Fruit fly (Drosophila melanogaster) whole organism, pupa: ENCODE measurements around the gene CG18265.
A peak's percentile ranks its signal among the peaks of the same experiment; 100 is the strongest.

Source experiments
- CG10348 ChIP-seq: fragments of 200-800 bp; sonication (Bioruptor generic); IDR thresholded peaks from 2 replicates; pipeline ENCODE4 v1.3.6; 2022; ENCODE audit warnings: missing biosample characterization, missing genetic modification characterization
- CG12605 ChIP-seq: fragments of 200-800 bp; sonication (Bioruptor generic); IDR thresholded peaks from 2 replicates; pipeline ENCODE4 v1.3.6; 2022; ENCODE audit warnings: missing biosample characterization, missing genetic modification characterization
- CG13204 ChIP-seq: fragments of 200-800 bp; sonication (Bioruptor generic); optimal IDR thresholded peaks from 2 replicates; lab custom pipeline; 2018; ENCODE audit warnings: missing biosample characterization, mild to moderate bottlenecking, missing genetic modification characterization, moderate library complexity
- CG14655 ChIP-seq: fragments of 200-800 bp; sonication (Bioruptor generic); optimal IDR thresholded peaks from 3 replicates; lab custom pipeline; 2017; ENCODE audit warnings: mild to moderate bottlenecking, missing biosample characterization, missing genetic modification reagents, missing genetic modification characterization
- CG15710 ChIP-seq: fragments of 200-800 bp; sonication (Bioruptor generic); optimal IDR thresholded peaks from 2 replicates; lab custom pipeline; 2018; ENCODE audit warnings: missing biosample characterization, mild to moderate bottlenecking, missing genetic modification characterization, moderate library complexity
- CG17806 ChIP-seq: fragments of 200-800 bp; sonication (Bioruptor generic); optimal IDR thresholded peaks from 2 replicates; lab custom pipeline; 2018; ENCODE audit warnings: missing biosample characterization, mild to moderate bottlenecking, missing genetic modification characterization, moderate library complexity
- CG32121 ChIP-seq: fragments of 200-800 bp; sonication (Bioruptor generic); IDR thresholded peaks from 2 replicates; pipeline ENCODE4 v1.3.6; 2022; ENCODE audit warnings: missing biosample characterization, missing genetic modification characterization
- CG34367 ChIP-seq: fragments of 200-800 bp; sonication (Bioruptor generic); optimal IDR thresholded peaks from 2 replicates; lab custom pipeline; 2018; ENCODE audit warnings: missing biosample characterization, mild to moderate bottlenecking, missing genetic modification characterization
- CG4496 ChIP-seq: fragments of 200-800 bp; sonication (Bioruptor generic); IDR thresholded peaks from 3 replicates; pipeline ENCODE4 v1.3.6; 2022; ENCODE audit warnings: missing biosample characterization, missing genetic modification characterization
- CG8159 ChIP-seq: fragments of 200-800 bp; sonication (Bioruptor generic); optimal IDR thresholded peaks from 3 replicates; lab custom pipeline; 2018; ENCODE audit warnings: missing biosample characterization, mild to moderate bottlenecking, missing genetic modification characterization, moderate library complexity
- CG8301 ChIP-seq: fragments of 200-800 bp; sonication (Bioruptor generic); optimal IDR thresholded peaks from 2 replicates; lab custom pipeline; 2018; ENCODE audit warnings: missing biosample characterization, mild to moderate bottlenecking, missing genetic modification characterization
- CG9948 ChIP-seq: fragments of 200-800 bp; sonication (Bioruptor generic); optimal IDR thresholded peaks from 2 replicates; lab custom pipeline; 2018; ENCODE audit warnings: missing biosample characterization, mild to moderate bottlenecking, missing genetic modification characterization, moderate library complexity
- D1 ChIP-seq: fragments of 200-800 bp; sonication (Bioruptor generic); optimal IDR thresholded peaks from 2 replicates; lab custom pipeline; 2018; ENCODE audit warnings: missing biosample characterization, mild to moderate bottlenecking, missing genetic modification characterization, moderate library complexity
- EcR ChIP-seq: fragments of 200-800 bp; sonication (Bioruptor generic); optimal IDR thresholded peaks from 3 replicates; lab custom pipeline; 2019; ENCODE audit warnings: missing biosample characterization, missing genetic modification characterization, mild to moderate bottlenecking, moderate library complexity, missing genetic modification reagents
- Ets98B ChIP-seq: fragments of 200-800 bp; sonication (Bioruptor generic); IDR thresholded peaks from 2 replicates; pipeline ENCODE4 v1.3.6; 2022; ENCODE audit warnings: missing biosample characterization, missing genetic modification characterization
- Pif1A ChIP-seq: fragments of 200-800 bp; sonication (Bioruptor generic); optimal IDR thresholded peaks from 3 replicates; lab custom pipeline; 2016; ENCODE audit warnings: missing biosample characterization, missing genetic modification characterization
- Pif1B ChIP-seq: fragments of 200-800 bp; sonication (Bioruptor generic); optimal IDR thresholded peaks from 3 replicates; lab custom pipeline; 2016; ENCODE audit warnings: missing biosample characterization, missing genetic modification characterization
- Snoo ChIP-seq: fragments of 200-800 bp; sonication (Bioruptor generic); optimal IDR thresholded peaks from 3 replicates; lab custom pipeline; 2017; ENCODE audit warnings: missing biosample characterization, mild to moderate bottlenecking, missing genetic modification characterization, inconsistent platforms
- fd96Ca ChIP-seq: fragments of 200-800 bp; sonication (Bioruptor generic); IDR thresholded peaks from 3 replicates; pipeline ENCODE4 v1.3.6; 2022; ENCODE audit warnings: missing biosample characterization, missing genetic modification characterization
- gl ChIP-seq: fragments of 200-800 bp; sonication (Bioruptor generic); optimal IDR thresholded peaks from 2 replicates; lab custom pipeline; 2018; ENCODE audit warnings: missing biosample characterization, mild to moderate bottlenecking, missing genetic modification characterization
- rn ChIP-seq: fragments of 200-800 bp; sonication (Bioruptor generic); IDR thresholded peaks from 2 replicates; pipeline ENCODE4 v1.3.6; 2022; ENCODE audit warnings: missing biosample characterization, missing genetic modification characterization

The CG18265 gene

dm6 chr3L:17438872-17439495, at the start of gene CG18265:
Gene CG18265, plus strand, starts transcription at chr3L:17439401.
- TF ChIP-seq CG15710 (tag; lab: Kevin White, UChicago) = no peak
- TF ChIP-seq CG4496 = no peak
- no peak for TF ChIP-seq D1 (tag; lab: Kevin White, UChicago)
- no peak for TF ChIP-seq CG9948
- no peak for TF ChIP-seq gl
- TF ChIP-seq CG32121 (GFP tag; lab: Robert Waterston, UW) = no peak
- no peak for TF ChIP-seq EcR (GFP tag; lab: Kevin White, UChicago)
- TF ChIP-seq CG34367 = no peak
- TF ChIP-seq CG13204 (GFP tag; lab: Kevin White, UChicago) = no peak
- no peak for TF ChIP-seq Ets98B (GFP tag; lab: Robert Waterston, UW)
- no peak for TF ChIP-seq CG8159
- no peak for TF ChIP-seq Pif1A (GFP tag; lab: Kevin White, UChicago)
- TF ChIP-seq CG10348 (GFP tag; lab: Robert Waterston, UW) = no peak
- TF ChIP-seq CG12605 = no peak; the same call in 1 of the 2 replicates
- TF ChIP-seq Snoo = no peak
- TF ChIP-seq CG17806 (tag; lab: Kevin White, UChicago) = no peak
- TF ChIP-seq fd96Ca (GFP tag; lab: Robert Waterston, UW) = no peak

dm6 chr3L:17391132-17391531, 48.1 kb upstream of the CG18265 start:
- TF ChIP-seq CG14655 (GFP tag; lab: Kevin White, UChicago) = no peak
- TF ChIP-seq CG13204 (GFP tag; lab: Kevin White, UChicago) = no peak
- TF ChIP-seq CG4496 = no peak
- no peak for TF ChIP-seq Ets98B (GFP tag; lab: Robert Waterston, UW)
- TF ChIP-seq CG9948 = no peak
- TF ChIP-seq EcR (GFP tag; lab: Kevin White, UChicago) = no peak
- TF ChIP-seq rn (GFP tag; lab: Robert Waterston, UW) = no peak
- TF ChIP-seq D1 (tag; lab: Kevin White, UChicago) = no peak
- no peak for TF ChIP-seq CG8301 (tag; lab: Kevin White, UChicago)
- TF ChIP-seq gl = no peak
- TF ChIP-seq Snoo = no peak
- no peak for TF ChIP-seq fd96Ca (GFP tag; lab: Robert Waterston, UW)

- no peak for TF ChIP-seq CG13204 (GFP tag; lab: Kevin White, UChicago)
- no peak for TF ChIP-seq CG14655 (GFP tag; lab: Kevin White, UChicago)
- TF ChIP-seq CG8301 (tag; lab: Kevin White, UChicago) = no peak
- TF ChIP-seq EcR (GFP tag; lab: Kevin White, UChicago) = peak; percentile 96
- TF ChIP-seq CG8159 = no peak
- no peak for TF ChIP-seq CG32121 (GFP tag; lab: Robert Waterston, UW)
Observed at dm6 chr3L:17392412-17392811, 46.8 kb upstream of the CG18265 start.

dm6 chr3L:17393098-17393497, 46.1 kb upstream of the CG18265 start:
- TF ChIP-seq CG32121 (GFP tag; lab: Robert Waterston, UW) (no peak), CG14655 (GFP tag; lab: Kevin White, UChicago) (no peak), CG10348 (GFP tag; lab: Robert Waterston, UW) (no peak), CG15710 (tag; lab: Kevin White, UChicago) (no peak), Snoo (no peak), CG34367 (no peak), Pif1A (GFP tag; lab: Kevin White, UChicago) (no peak), EcR (GFP tag; lab: Kevin White, UChicago) (no peak), Ets98B (GFP tag; lab: Robert Waterston, UW) (no peak), Pif1B (no peak), CG8159 (no peak), CG13204 (GFP tag; lab: Kevin White, UChicago) (no peak)

- no peak for TF ChIP-seq EcR (GFP tag; lab: Kevin White, UChicago)
- no peak for TF ChIP-seq CG9948
- TF ChIP-seq CG8301 (tag; lab: Kevin White, UChicago) = no peak
- no peak for TF ChIP-seq CG13204 (GFP tag; lab: Kevin White, UChicago)
- no peak for TF ChIP-seq Pif1A (GFP tag; lab: Kevin White, UChicago)
- TF ChIP-seq, all 21 proteins: peak for 0
Observed at dm6 chr3L:17394435-17395017, 44.7 kb upstream of the CG18265 start.

dm6 chr3L:17399014-17399413, 40.2 kb upstream of the CG18265 start:
- TF ChIP-seq Ets98B (GFP tag; lab: Robert Waterston, UW) = no peak
- TF ChIP-seq fd96Ca (GFP tag; lab: Robert Waterston, UW) = no peak
- TF ChIP-seq EcR (GFP tag; lab: Kevin White, UChicago) = no peak
- no peak for TF ChIP-seq CG32121 (GFP tag; lab: Robert Waterston, UW)
- no peak for TF ChIP-seq CG10348 (GFP tag; lab: Robert Waterston, UW)
- no peak for TF ChIP-seq Pif1A (GFP tag; lab: Kevin White, UChicago)
- TF ChIP-seq CG8159 = no peak
- no peak for TF ChIP-seq D1 (tag; lab: Kevin White, UChicago)
- no peak for TF ChIP-seq CG9948
- TF ChIP-seq gl = no peak
- no peak for TF ChIP-seq CG13204 (GFP tag; lab: Kevin White, UChicago)
